Fruit fly (Drosophila melanogaster) whole organism, embryonic: ENCODE data around the gene CG9360.

Experiments
- Aef1 ChIP-seq: fragments of 200-800 bp; sonication (Bioruptor generic); IDR thresholded peaks from 3 replicates; pipeline ENCODE4 v1.3.6; 2022; ENCODE audit warnings: missing biosample characterization, missing genetic modification characterization
- Atf6 ChIP-seq: fragments of 200-800 bp; sonication (Bioruptor generic); IDR thresholded peaks from 2 replicates; pipeline ENCODE4 v1.3.6; 2022; ENCODE audit warnings: missing biosample characterization, missing genetic modification characterization
- B-H1 ChIP-seq: fragments of 200-800 bp; sonication (Bioruptor generic); IDR thresholded peaks from 3 replicates; pipeline ENCODE4 v1.3.6; 2022; ENCODE audit warnings: missing biosample characterization, missing genetic modification characterization
- CG10147 ChIP-seq: fragments of 200-800 bp; sonication (Bioruptor generic); optimal IDR thresholded peaks from 2 replicates; lab custom pipeline; 2019; ENCODE audit warnings: missing biosample characterization, mild to moderate bottlenecking, missing genetic modification characterization, moderate library complexity
- CG10543 ChIP-seq: fragments of 200-800 bp; sonication (Bioruptor generic); optimal IDR thresholded peaks from 3 replicates; lab custom pipeline; 2017; ENCODE audit warnings: missing biosample characterization, mild to moderate bottlenecking, missing genetic modification characterization, moderate library complexity
- CG11560 ChIP-seq: fragments of 200-800 bp; sonication (Bioruptor generic); IDR thresholded peaks from 3 replicates; pipeline ENCODE4 v1.3.6; 2022; ENCODE audit warnings: missing biosample characterization, missing genetic modification characterization
- CG1233 ChIP-seq: fragments of 200-800 bp; sonication (Bioruptor generic); optimal IDR thresholded peaks from 4 replicates; lab custom pipeline; 2018; ENCODE audit warnings: missing biosample characterization, mild to moderate bottlenecking, missing genetic modification characterization
- CG12391 ChIP-seq: fragments of 200-800 bp; sonication (Bioruptor generic); optimal IDR thresholded peaks from 3 replicates; lab custom pipeline; 2018; ENCODE audit warnings: missing biosample characterization, mild to moderate bottlenecking, missing genetic modification characterization, moderate library complexity
- CG17186 ChIP-seq: fragments of 200-800 bp; sonication (Bioruptor generic); optimal IDR thresholded peaks from 3 replicates; lab custom pipeline; 2017; ENCODE audit warnings: missing biosample characterization, missing genetic modification reagents, missing genetic modification characterization
- CG2712 ChIP-seq: fragments of 200-800 bp; optimal IDR thresholded peaks from 3 replicates; lab custom pipeline; 2019; ENCODE audit warnings: missing biosample characterization, mild to moderate bottlenecking, missing genetic modification characterization, moderate library complexity
- CG31224 ChIP-seq: fragments of 200-800 bp; sonication (Bioruptor generic); IDR thresholded peaks from 2 replicates; pipeline ENCODE4 v1.3.6; 2022; ENCODE audit warnings: missing biosample characterization, missing genetic modification characterization
- CG6791 ChIP-seq: fragments of 200-800 bp; sonication (Bioruptor generic); IDR thresholded peaks from 3 replicates; pipeline ENCODE4 v1.3.6; 2022; ENCODE audit warnings: missing biosample characterization, missing genetic modification characterization; ENCODE audit not compliant: partially characterized antibody
- CG8089 ChIP-seq: fragments of 200-800 bp; sonication (Bioruptor generic); optimal IDR thresholded peaks from 3 replicates; lab custom pipeline; 2016; ENCODE audit warnings: missing biosample characterization, missing genetic modification characterization
- D19A ChIP-seq: fragments of 200-800 bp; optimal IDR thresholded peaks from 3 replicates; lab custom pipeline; 2019; ENCODE audit warnings: missing biosample characterization, mild to moderate bottlenecking, missing genetic modification characterization, moderate library complexity
- Deaf1 ChIP-seq: fragments of 200-800 bp; optimal IDR thresholded peaks from 3 replicates; lab custom pipeline; 2019; ENCODE audit warnings: missing biosample characterization, mild to moderate bottlenecking, missing genetic modification characterization, moderate library complexity
- Dref ChIP-seq: fragments of 200-800 bp; sonication (Bioruptor generic); IDR thresholded peaks from 2 replicates; pipeline ENCODE4 v1.3.6; 2022; ENCODE audit warnings: missing biosample characterization, missing genetic modification characterization
- Ets97D ChIP-seq: fragments of 200-800 bp; sonication (Bioruptor generic); optimal IDR thresholded peaks from 3 replicates; lab custom pipeline; 2016; ENCODE audit warnings: missing biosample characterization, missing genetic modification characterization
- GATAe ChIP-seq: fragments of 200-800 bp; sonication (Bioruptor generic); conservative IDR thresholded peaks from 2 replicates; pipeline ENCODE4 v1.3.6; 2022; ENCODE audit warnings: missing biosample characterization, missing genetic modification characterization
- HLHmδ ChIP-seq: fragments of 200-800 bp; sonication (Bioruptor generic); optimal IDR thresholded peaks from 2 replicates; lab custom pipeline; 2018; ENCODE audit warnings: missing biosample characterization, mild to moderate bottlenecking, missing genetic modification characterization, moderate library complexity
- Mad ChIP-seq: fragments of 200-800 bp; sonication (Bioruptor generic); optimal IDR thresholded peaks from 2 replicates; lab custom pipeline; 2016; ENCODE audit warnings: missing biosample characterization, missing genetic modification characterization
- NFAT ChIP-seq: fragments of 200-800 bp; sonication (Bioruptor generic); IDR thresholded peaks from 2 replicates; pipeline ENCODE4 v1.3.6; 2022; ENCODE audit warnings: missing biosample characterization, missing genetic modification characterization
- NK7.1 ChIP-seq: fragments of 200-800 bp; sonication (Bioruptor generic); optimal IDR thresholded peaks from 3 replicates; lab custom pipeline; 2016; ENCODE audit warnings: missing biosample characterization, missing genetic modification characterization
- Nf-YB ChIP-seq: fragments of 200-800 bp; sonication (Bioruptor generic); optimal IDR thresholded peaks from 3 replicates; lab custom pipeline; 2019; ENCODE audit warnings: missing biosample characterization, mild to moderate bottlenecking, missing genetic modification characterization, moderate library complexity
- PHDP ChIP-seq: fragments of 200-800 bp; sonication (Bioruptor generic); optimal IDR thresholded peaks from 3 replicates; lab custom pipeline; 2018; ENCODE audit warnings: missing biosample characterization, mild to moderate bottlenecking, missing genetic modification characterization, moderate library complexity
- Stat92E ChIP-seq, 3 experiments: fragments of >200 bp in 2 of 3; fragments of 200-800 bp in 1 of 3; sonication (Bioruptor generic) in 1 of 3; optimal IDR thresholded peaks; 2 replicates each; lab custom pipeline; 2017 to 2019; ENCODE audit warnings: missing biosample characterization in 3 of 3, missing genetic modification characterization in 3 of 3, mild to moderate bottlenecking in 1 of 3, moderate library complexity in 1 of 3
- bab2 ChIP-seq: fragments of 200-800 bp; sonication (Bioruptor generic); optimal IDR thresholded peaks from 2 replicates; lab custom pipeline; 2016; ENCODE audit warnings: missing biosample characterization, missing genetic modification characterization
- bsh ChIP-seq, 2 experiments: fragments of 200-800 bp; sonication (Bioruptor generic); optimal IDR thresholded peaks; 2 replicates each; lab custom pipeline; 2017 to 2018; ENCODE audit warnings: mild to moderate bottlenecking in 2 of 2, missing biosample characterization in 2 of 2, missing genetic modification characterization in 2 of 2, moderate library complexity in 1 of 2
- btn ChIP-seq: fragments of 200-800 bp; sonication (Bioruptor generic); optimal IDR thresholded peaks from 2 replicates; lab custom pipeline; 2016; ENCODE audit warnings: missing biosample characterization, missing genetic modification characterization
- crol ChIP-seq: fragments of 200-800 bp; sonication (Bioruptor generic); IDR thresholded peaks from 2 replicates; pipeline ENCODE4 v1.3.6; 2022; ENCODE audit warnings: missing biosample characterization, missing genetic modification characterization
- emc ChIP-seq: fragments of 200-800 bp; sonication (Bioruptor generic); optimal IDR thresholded peaks from 2 replicates; lab custom pipeline; 2016; ENCODE audit warnings: missing biosample characterization, missing genetic modification characterization
- ewg ChIP-seq: fragments of 200-800 bp; sonication (Bioruptor generic); optimal IDR thresholded peaks from 3 replicates; lab custom pipeline; 2017; ENCODE audit warnings: mild to moderate bottlenecking, missing biosample characterization, missing genetic modification reagents, missing genetic modification characterization
- fd3F ChIP-seq: fragments of 200-800 bp; sonication (Bioruptor generic); optimal IDR thresholded peaks from 2 replicates; lab custom pipeline; 2018; ENCODE audit warnings: missing biosample characterization, mild to moderate bottlenecking, missing genetic modification characterization, moderate library complexity
- fd96Cb ChIP-seq: fragments of 200-800 bp; sonication (Bioruptor generic); optimal IDR thresholded peaks from 2 replicates; lab custom pipeline; 2018; ENCODE audit warnings: missing biosample characterization, mild to moderate bottlenecking, missing genetic modification characterization, moderate library complexity
- fu2 ChIP-seq: fragments of 200-800 bp; sonication (Bioruptor generic); optimal IDR thresholded peaks from 2 replicates; lab custom pipeline; 2016; ENCODE audit warnings: missing biosample characterization, missing genetic modification characterization
- gcm ChIP-seq: fragments of 200-800 bp; sonication (Bioruptor generic); optimal IDR thresholded peaks from 2 replicates; lab custom pipeline; 2019; ENCODE audit warnings: missing biosample characterization, mild to moderate bottlenecking, missing genetic modification characterization, moderate library complexity
- gt ChIP-seq: fragments of 200-800 bp; sonication (Bioruptor generic); IDR thresholded peaks from 2 replicates; pipeline ENCODE4 v1.3.6; 2022; ENCODE audit warnings: missing biosample characterization, missing genetic modification characterization
- her ChIP-seq: fragments of 200-800 bp; sonication (Bioruptor generic); optimal IDR thresholded peaks from 2 replicates; lab custom pipeline; 2016; ENCODE audit warnings: missing biosample characterization, missing genetic modification characterization
- klu ChIP-seq: fragments of 200-800 bp; sonication (Bioruptor generic); IDR thresholded peaks from 2 replicates; pipeline ENCODE4 v1.3.6; 2022; ENCODE audit warnings: missing biosample characterization, missing genetic modification characterization
- lbe ChIP-seq: fragments of 200-800 bp; sonication (Bioruptor generic); optimal IDR thresholded peaks from 2 replicates; lab custom pipeline; 2016; ENCODE audit warnings: missing biosample characterization, mild to moderate bottlenecking, missing genetic modification characterization
- lola ChIP-seq, 3 experiments: fragments of >200 bp in 2 of 3; fragments of 200-800 bp in 1 of 3; sonication (Bioruptor generic) in 1 of 3; optimal IDR thresholded peaks; 2 replicates each; lab custom pipeline; 2017 to 2019; ENCODE audit warnings: missing biosample characterization in 3 of 3, missing genetic modification characterization in 3 of 3, mild to moderate bottlenecking in 1 of 3, moderate library complexity in 1 of 3
- mld ChIP-seq: fragments of 200-800 bp; sonication (Bioruptor generic); IDR thresholded peaks from 3 replicates; pipeline ENCODE4 v1.3.6; 2022; ENCODE audit warnings: missing biosample characterization, missing genetic modification characterization; ENCODE audit not compliant: partially characterized antibody
- nerfin-2 ChIP-seq: fragments of 200-800 bp; sonication (Bioruptor generic); IDR thresholded peaks from 2 replicates; pipeline ENCODE4 v1.3.6; 2022; ENCODE audit warnings: missing biosample characterization, missing genetic modification characterization; ENCODE audit not compliant: partially characterized antibody
- p53 ChIP-seq: fragments of 200-800 bp; sonication (Bioruptor generic); optimal IDR thresholded peaks from 2 replicates; lab custom pipeline; 2016; ENCODE audit warnings: missing biosample characterization, missing genetic modification characterization
- prd ChIP-seq, 3 experiments: fragments of >200 bp in 2 of 3; fragments of 200-800 bp in 1 of 3; sonication (Bioruptor generic) in 1 of 3; optimal IDR thresholded peaks in 2 of 3; IDR thresholded peaks in 1 of 3; 2 replicates in 2 of 3; 3 replicates in 1 of 3; pipeline versions ENCODE4 v1.3.6 to Lab custom; 2017 to 2022; ENCODE audit warnings: missing biosample characterization in 1 of 3, missing genetic modification characterization in 1 of 3
- sens-2 ChIP-seq: fragments of 200-800 bp; sonication (Bioruptor generic); IDR thresholded peaks from 2 replicates; pipeline ENCODE4 v1.3.6; 2022; ENCODE audit warnings: missing biosample characterization, missing genetic modification characterization
- so ChIP-seq: fragments of 200-800 bp; sonication (Bioruptor generic); IDR thresholded peaks from 3 replicates; pipeline ENCODE4 v1.3.6; 2022; ENCODE audit warnings: missing biosample characterization, missing genetic modification characterization
- ssp ChIP-seq: fragments of 200-800 bp; sonication (Bioruptor generic); IDR thresholded peaks from 2 replicates; pipeline ENCODE4 v1.3.6; 2022; ENCODE audit warnings: missing biosample characterization, missing genetic modification characterization
- trh ChIP-seq: fragments of 200-800 bp; sonication (Bioruptor generic); optimal IDR thresholded peaks from 2 replicates; lab custom pipeline; 2016; ENCODE audit warnings: missing biosample characterization, missing genetic modification characterization
- vvl ChIP-seq: fragments of 200-800 bp; sonication (Bioruptor generic); IDR thresholded peaks from 2 replicates; pipeline ENCODE4 v1.3.6; 2022; ENCODE audit warnings: missing biosample characterization, missing genetic modification characterization

The CG9360 gene

DNA sequence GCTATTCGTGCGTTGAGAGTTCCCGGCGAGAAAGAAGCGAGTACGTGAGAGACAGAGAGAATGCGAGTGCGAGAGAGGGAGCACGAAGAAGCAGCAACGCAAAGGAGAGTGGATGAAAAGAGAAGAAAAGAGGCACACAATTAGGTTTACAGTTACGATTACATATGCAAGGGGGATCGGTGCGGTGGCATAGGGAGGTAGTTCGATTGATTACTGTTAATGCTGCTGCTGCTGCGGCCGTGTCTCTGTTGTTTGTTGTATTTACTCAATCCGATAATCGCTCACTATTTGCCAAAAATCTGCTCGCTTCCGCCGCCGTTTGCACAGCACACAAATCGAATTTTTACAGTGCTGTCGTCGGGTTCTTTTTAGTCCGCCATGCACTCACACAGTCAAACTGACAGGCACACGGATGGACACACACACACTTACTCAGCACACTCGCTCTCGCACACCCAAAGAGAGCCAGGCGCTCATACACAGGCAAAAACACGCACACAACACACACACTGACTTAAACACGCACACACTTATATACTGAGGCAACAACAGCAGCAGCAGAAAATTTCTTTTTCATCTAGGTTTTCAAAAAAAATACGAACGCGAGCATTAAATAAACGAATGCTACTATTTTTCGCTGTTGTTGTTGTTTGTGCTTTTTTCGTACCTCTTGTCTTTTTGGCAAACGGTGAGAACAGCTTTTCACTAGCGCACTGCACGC lies 50.4 kb downstream of the CG9360 start (continued):
- TF ChIP-seq HLHmδ (GFP tag; lab: Kevin White, UChicago) (peak; percentile 15), D19A (tag; lab: Kevin White, UChicago) (no peak), Deaf1 (tag; lab: Kevin White, UChicago) (peak; percentile 45), Stat92E (GFP tag; optimal IDR thresholded peaks at IDR 0.05; lab: Kevin White, UChicago) (peak in 1 of 3 experiments; percentile 85), prd (optimal IDR thresholded peaks at IDR 0.05; lab: Kevin White, UChicago) (no peak), prd (GFP tag; IDR thresholded peaks at IDR 0.05; lab: Robert Waterston, UW) (no peak), CG10147 (GFP tag; lab: Kevin White, UChicago) (peak; percentile 9), fd3F (GFP tag; lab: Kevin White, UChicago) (no peak), vvl (GFP tag; lab: Robert Waterston, UW) (peak; percentile 64), Dref (GFP tag; lab: Robert Waterston, UW) (no peak), CG6791 (GFP tag; lab: Robert Waterston, UW) (no peak), Aef1 (GFP tag; lab: Robert Waterston, UW) (no peak), GATAe (no peak), CG10543 (GFP tag; lab: Kevin White, UChicago) (peak; percentile 61), her (GFP tag; lab: Kevin White, UChicago) (no peak), emc (no peak), fd96Cb (tag; lab: Kevin White, UChicago) (no peak), gt (GFP tag; lab: Robert Waterston, UW) (no peak), CG17186 (GFP tag; lab: Kevin White, UChicago) (no peak), NK7.1 (no peak), mld (no peak), btn (GFP tag; lab: Kevin White, UChicago) (no peak), PHDP (tag; lab: Kevin White, UChicago) (no peak), lola (GFP tag; optimal IDR thresholded peaks at IDR 0.05; lab: Kevin White, UChicago) (peak in 1 of 3 experiments; percentile 77), CG31224 (GFP tag; lab: Robert Waterston, UW) (no peak), klu (GFP tag; lab: Robert Waterston, UW) (no peak), ewg (GFP tag; lab: Kevin White, UChicago) (no peak), Mad (GFP tag; lab: Kevin White, UChicago) (no peak), lbe (GFP tag; lab: Kevin White, UChicago) (peak; percentile 33), NFAT (no peak), CG12391 (tag; lab: Kevin White, UChicago) (no peak), bsh (GFP tag; optimal IDR thresholded peaks at IDR 0.05; lab: Kevin White, UChicago) (peak in 1 of 2 experiments; percentile 55), ssp (GFP tag; lab: Robert Waterston, UW) (no peak), CG8089 (GFP tag; lab: Kevin White, UChicago) (no peak), Nf-YB (GFP tag; lab: Kevin White, UChicago) (no peak), fu2 (no peak), CG1233 (no peak), crol (GFP tag; lab: Robert Waterston, UW) (peak; percentile 92), Ets97D (GFP tag; lab: Kevin White, UChicago) (no peak), bab2 (GFP tag; lab: Kevin White, UChicago) (no peak), trh (no peak), gcm (no peak), CG11560 (tag; lab: Robert Waterston, UW) (no peak), so (GFP tag; lab: Robert Waterston, UW) (no peak), Atf6 (GFP tag; lab: Robert Waterston, UW) (no peak), sens-2 (GFP tag; lab: Robert Waterston, UW) (no peak), nerfin-2 (GFP tag; lab: Robert Waterston, UW) (no peak), B-H1 (no peak), CG2712 (no peak), p53 (GFP tag; lab: Kevin White, UChicago) (no peak)
